Fruit fly (Drosophila melanogaster) whole organism: ENCODE measurements around the gene CG9222.

Experiments
- CG8478 ChIP-seq: fragments of >200 bp; optimal IDR thresholded peaks from 2 replicates; lab custom pipeline; 2018; ENCODE audit warnings: inconsistent platforms
- Dll ChIP-seq: fragments of >200 bp; optimal IDR thresholded peaks from 2 replicates; lab custom pipeline; 2017
- EcR ChIP-seq, 2 experiments: fragments of >200 bp; optimal IDR thresholded peaks; 2 replicates each; lab custom pipeline; 2017; ENCODE audit warnings: missing biosample characterization in 2 of 2, missing genetic modification characterization in 2 of 2, missing genetic modification reagents in 2 of 2
- pan ChIP-seq: fragments of >200 bp; optimal IDR thresholded peaks from 2 replicates; lab custom pipeline; 2017
- psq ChIP-seq: fragments of >200 bp; optimal IDR thresholded peaks from 2 replicates; lab custom pipeline; 2017
- usp ChIP-seq: fragments of >200 bp; optimal IDR thresholded peaks from 2 replicates; lab custom pipeline; 2017; ENCODE audit warnings: missing biosample characterization, missing genetic modification characterization, mixed read lengths

CG9222 gene

DNA sequence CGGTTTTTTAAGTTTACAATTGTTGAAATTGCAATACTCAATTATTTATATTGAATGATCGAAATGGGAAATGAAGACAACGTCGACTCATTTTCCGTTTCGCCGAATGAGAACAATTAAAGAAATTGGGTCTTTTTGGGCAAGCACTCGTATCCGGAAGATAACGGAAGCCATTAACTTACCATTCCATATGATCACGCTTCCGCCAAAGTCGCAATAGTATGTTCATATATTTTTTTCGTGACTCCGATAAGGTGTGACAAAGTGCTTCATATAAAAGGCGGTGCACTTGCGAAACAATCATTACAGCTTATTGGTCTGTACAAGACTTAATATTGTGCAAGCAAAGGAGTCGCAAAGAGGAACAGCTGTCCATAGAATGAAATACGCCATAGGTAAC, 20.8 kb downstream of the CG9222 start, which contains the start of gene Muc26B:
Gene Muc26B, plus strand, starts transcription at position 301 of the 400 bp plus-strand sequence.
- TF ChIP-seq CG8478 (lab: Kevin White, UChicago): no peak
- TF ChIP-seq psq: no peak
- TF ChIP-seq Dll: no peak
- no peak for TF ChIP-seq pan (lab: Kevin White, UChicago)
- no peak for TF ChIP-seq usp
- no peak for TF ChIP-seq EcR (GFP tag; optimal IDR thresholded peaks at IDR 0.05; lab: Kevin White, UChicago)

DNA sequence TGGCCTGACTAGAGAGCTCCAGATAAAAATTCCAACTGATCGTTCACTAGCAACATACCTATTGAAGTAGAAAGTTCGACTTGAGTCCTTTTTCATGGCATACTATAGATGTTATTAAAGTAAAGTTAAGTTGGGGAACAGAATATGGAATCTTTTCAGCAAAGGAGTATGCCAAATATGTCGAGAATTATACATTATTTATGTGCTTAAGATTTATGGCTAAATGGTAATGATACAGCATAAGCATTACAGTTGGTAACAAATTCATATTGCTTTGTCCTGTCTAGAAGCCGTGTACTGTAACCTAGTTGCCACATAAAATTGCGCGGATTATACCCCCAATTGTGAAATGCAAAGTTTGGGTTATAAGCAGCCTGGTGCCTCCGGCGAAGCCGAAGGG, 24.2 kb downstream of the CG9222 start, which contains the start of gene CG31639:
Gene CG31639, minus strand, starts transcription at position 101 of the 400 bp plus-strand sequence.
- TF ChIP-seq Dll: no peak
- no peak for TF ChIP-seq EcR (GFP tag; optimal IDR thresholded peaks at IDR 0.05; lab: Kevin White, UChicago)
- no peak for TF ChIP-seq pan (lab: Kevin White, UChicago)
- TF ChIP-seq psq: no peak
- no peak for TF ChIP-seq CG8478 (lab: Kevin White, UChicago)
- TF ChIP-seq usp: no peak

DNA sequence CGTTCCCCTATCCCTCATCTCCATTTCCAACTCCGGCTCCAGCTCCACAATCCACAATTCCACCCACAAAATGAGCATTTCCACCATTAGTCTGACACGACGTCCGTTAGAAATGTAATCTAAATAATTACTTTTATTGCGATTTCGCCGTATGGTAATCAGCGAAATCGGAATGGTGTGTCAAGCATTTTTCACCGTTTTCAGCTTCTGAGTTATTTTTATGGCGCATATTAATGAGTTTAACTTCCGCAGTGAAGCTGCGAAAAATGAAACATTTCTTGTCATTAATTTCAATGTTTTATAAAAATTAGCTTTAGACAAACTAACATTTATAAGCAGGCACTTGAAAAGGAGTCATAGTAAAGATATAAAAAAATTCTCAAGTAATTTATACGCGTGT, 29.3 kb downstream of the CG9222 start, which contains the start of gene CG13989:
Gene CG13989, plus strand, starts transcription at position 301 of the 400 bp plus-strand sequence.
- TF ChIP-seq usp: no peak
- no peak for TF ChIP-seq CG8478 (lab: Kevin White, UChicago)
- no peak for TF ChIP-seq psq
- TF ChIP-seq EcR (GFP tag; optimal IDR thresholded peaks at IDR 0.05; lab: Kevin White, UChicago): no peak
- TF ChIP-seq pan (lab: Kevin White, UChicago): no peak
- no peak for TF ChIP-seq Dll

DNA sequence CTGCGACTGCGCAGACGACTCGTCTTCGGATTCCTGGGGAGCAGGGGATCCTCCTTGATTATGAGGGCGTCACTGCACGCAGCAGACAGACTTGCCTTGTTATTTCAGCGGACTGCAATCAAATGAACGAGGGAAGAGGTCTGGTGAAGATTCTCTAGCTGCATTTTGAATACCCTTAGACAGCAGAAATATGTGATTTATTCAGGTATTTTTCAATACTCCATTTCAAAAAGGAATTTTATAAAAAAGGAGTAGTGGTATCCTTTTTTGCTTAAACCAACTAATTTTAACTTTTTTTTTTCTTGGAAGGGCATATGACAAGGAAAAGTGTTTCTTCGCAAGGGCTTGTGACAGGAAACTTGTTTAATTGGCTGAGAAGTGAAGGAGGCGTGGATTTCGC, 34.9 kb downstream of the CG9222 start:
- TF ChIP-seq EcR (GFP tag; optimal IDR thresholded peaks at IDR 0.05; lab: Kevin White, UChicago) (no peak), CG8478 (lab: Kevin White, UChicago) (no peak), Dll (no peak), psq (no peak), usp (no peak), pan (lab: Kevin White, UChicago) (no peak)

DNA sequence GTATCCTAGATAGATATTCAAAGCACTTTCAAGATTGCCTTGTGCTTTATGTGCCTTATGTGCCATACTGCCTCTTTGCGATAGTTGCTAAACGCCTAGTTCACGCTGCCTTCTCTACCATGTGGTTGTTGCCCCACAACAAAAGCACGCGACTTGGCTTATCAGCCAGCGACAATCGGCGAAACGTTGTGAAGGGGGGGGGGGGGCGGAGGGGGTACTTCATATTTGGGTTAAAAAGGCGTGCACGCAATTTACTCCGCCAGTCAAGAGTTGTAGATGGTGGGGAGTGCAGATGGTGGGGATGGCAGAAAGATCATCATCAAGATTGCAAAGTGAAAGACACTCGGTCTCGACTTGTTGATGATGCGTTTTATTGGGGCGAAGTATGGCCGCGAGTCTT, 38.3 kb downstream of the CG9222 start:
- TF ChIP-seq CG8478 (lab: Kevin White, UChicago): no peak
- TF ChIP-seq usp: no peak
- no peak for TF ChIP-seq EcR (GFP tag; optimal IDR thresholded peaks at IDR 0.05; lab: Kevin White, UChicago)
- TF ChIP-seq Dll: no peak
- no peak for TF ChIP-seq pan (lab: Kevin White, UChicago)
- no peak for TF ChIP-seq psq

DNA sequence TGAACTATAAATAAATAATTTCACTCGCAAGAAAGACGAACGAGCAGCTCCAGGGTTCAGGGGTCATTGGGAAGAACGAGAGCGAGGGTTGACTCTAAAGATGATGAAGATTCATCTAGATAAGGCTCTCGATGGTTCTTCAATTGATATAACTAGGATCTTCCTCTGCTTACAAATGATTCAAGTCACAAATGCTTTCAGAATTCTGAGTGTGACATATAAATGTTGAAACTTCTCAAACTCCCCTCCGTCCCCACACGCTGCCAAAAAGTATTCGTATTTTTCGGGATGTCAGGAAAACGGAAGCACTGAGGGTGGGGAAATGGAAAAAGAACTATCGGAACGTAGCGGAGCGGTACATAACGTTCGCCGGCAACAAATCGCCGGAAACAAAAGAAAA, 40.3 kb downstream of the CG9222 start:
- TF ChIP-seq CG8478 (lab: Kevin White, UChicago) (no peak), usp (no peak), psq (no peak), EcR (GFP tag; optimal IDR thresholded peaks at IDR 0.05; lab: Kevin White, UChicago) (no peak), pan (lab: Kevin White, UChicago) (no peak), Dll (no peak)

DNA sequence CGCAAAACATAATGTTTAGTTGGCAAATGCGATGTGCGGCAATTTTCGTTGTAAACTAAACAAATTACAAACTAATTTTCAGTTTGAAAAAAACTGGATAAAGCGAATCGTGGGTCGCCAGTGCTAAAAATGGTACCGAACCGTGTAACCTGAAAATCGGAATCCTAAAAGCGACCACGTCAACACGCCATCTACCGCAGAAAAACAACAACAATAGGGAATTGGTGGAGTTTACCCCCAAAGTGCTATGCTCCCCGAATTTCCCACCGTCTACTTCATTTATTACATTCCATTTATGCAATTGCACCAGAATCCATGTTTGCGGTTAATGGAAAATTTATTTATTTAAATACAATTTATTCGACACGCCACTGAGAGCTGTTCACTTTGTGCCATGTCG, 42.2 kb downstream of the CG9222 start:
- TF ChIP-seq CG8478 (lab: Kevin White, UChicago) (no peak), Dll (no peak), EcR (GFP tag; optimal IDR thresholded peaks at IDR 0.05; lab: Kevin White, UChicago) (no peak), psq (no peak), usp (no peak), pan (lab: Kevin White, UChicago) (no peak)

DNA sequence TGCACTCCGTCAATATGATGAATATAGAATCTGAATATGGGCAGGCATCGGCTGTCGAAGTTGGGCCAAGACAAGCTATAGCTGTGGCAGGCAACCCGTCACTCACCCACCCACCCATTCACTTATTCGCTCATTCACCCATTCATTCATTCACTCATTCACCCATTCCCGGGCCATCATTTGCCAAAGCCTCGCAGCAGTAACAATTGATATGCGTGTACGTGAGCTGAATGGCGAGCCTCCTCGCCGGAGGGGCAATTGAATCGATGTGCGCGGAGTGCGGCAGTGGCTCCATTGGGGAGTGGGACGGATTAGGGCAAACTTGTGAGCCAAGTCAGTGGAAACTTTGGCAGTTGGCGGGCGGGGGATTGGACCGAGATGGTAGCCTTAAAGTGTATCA, 45.6 kb downstream of the CG9222 start:
- TF ChIP-seq pan (lab: Kevin White, UChicago): no peak
- no peak for TF ChIP-seq EcR (GFP tag; optimal IDR thresholded peaks at IDR 0.05; lab: Kevin White, UChicago)
- no peak for TF ChIP-seq Dll
- TF ChIP-seq psq: no peak
- no peak for TF ChIP-seq usp
- no peak for TF ChIP-seq CG8478 (lab: Kevin White, UChicago)

DNA sequence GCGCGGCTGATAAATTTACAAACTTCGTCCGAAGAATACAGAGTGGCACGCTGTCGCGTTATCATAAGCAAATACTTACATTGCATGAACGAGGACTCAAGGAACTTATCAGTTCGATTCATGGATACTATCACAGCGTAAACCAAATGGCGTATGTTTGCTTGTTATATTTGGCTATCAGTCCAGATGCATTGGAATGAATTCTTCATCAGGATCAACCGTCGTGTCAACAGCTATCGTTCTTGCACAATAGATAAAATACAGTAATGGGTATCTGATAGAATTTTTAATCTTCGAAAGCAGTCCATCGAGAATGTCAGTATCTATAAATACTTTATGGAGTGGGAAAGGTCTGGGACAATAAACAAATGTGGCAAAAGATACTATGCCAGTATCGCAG, 46.3 kb downstream of the CG9222 start:
- TF ChIP-seq CG8478 (lab: Kevin White, UChicago) (no peak), pan (lab: Kevin White, UChicago) (no peak), EcR (GFP tag; optimal IDR thresholded peaks at IDR 0.05; lab: Kevin White, UChicago) (no peak), Dll (no peak), psq (no peak), usp (no peak)

DNA sequence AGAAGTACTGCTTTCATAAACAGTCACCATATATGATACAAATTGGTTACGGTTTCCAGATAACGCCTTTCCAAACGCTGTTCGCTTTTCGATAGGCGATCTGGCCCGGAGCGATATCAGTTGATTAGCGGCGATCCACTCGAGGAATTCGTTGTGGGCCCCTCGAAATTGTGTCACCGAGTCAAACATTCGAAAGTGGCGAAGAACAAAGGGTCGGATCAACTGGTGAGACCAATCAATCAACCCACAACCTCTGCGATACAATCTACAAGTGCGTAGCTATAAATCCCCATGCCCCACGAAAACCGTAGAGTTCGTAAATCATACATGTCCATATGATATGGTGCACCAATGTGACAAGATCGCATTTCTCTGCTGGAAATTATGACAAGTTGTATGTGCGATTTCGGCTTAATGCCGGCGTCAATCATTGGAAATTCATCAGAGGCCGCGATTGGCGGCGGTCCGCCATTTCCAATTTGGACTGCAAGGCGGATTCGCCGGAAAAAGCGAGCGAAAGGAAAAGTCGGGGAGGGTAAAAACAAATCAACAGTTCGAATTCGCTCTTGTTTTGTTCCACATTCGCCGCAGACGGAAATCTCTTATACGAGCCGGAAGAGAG, 47.4 kb downstream of the CG9222 start:
- TF ChIP-seq CG8478 (lab: Kevin White, UChicago) (no peak), EcR (GFP tag; optimal IDR thresholded peaks at IDR 0.05; lab: Kevin White, UChicago) (no peak), usp (no peak), psq (no peak), pan (lab: Kevin White, UChicago) (no peak), Dll (no peak)

DNA sequence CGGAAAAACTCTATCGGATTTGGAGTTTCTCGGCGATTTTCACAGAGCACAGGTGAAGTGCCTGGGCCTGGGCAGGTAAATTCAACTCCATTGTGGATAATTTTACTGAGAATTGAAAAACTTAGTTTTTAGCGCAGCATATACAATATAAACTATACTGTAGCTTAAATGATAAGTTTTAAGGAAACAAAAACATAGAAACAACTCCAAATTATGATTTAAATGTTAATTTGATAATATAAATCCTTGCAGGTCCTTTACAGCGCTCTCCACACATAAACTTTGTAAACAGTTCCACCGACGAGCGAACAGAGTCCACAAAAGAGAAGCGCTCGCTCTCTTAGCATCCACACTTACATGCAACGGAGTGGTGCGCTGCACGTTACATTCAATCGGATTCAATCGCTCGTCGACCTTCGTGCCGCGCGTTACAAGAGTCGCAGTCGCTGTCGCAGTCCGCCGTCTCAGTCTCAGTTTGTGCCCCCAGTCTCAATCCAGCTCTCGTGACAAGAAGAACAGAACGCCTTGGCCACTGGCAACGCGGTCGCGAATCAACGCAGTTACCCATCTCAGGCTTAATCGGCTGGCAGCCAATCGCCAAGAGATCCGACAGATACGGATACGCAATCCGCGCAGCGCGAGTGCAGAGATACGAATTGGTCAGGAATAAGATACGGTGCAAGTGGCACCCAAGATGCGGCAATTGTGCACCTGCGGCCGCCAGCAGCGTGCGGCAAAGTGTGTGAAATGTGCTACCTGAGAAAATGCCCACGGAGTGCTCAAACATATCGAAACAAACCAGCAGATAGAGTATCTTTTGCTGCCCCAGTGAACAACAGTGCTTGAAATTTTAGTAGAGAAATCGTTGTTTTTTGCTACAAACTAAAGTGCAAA, 48.2 kb downstream of the CG9222 start, which contains the start of gene smal:
Gene smal, plus strand, starts transcription at position 394 of the 894 bp plus-strand sequence.
- TF ChIP-seq pan (lab: Kevin White, UChicago) (no peak), Dll (peak; percentile 3), CG8478 (lab: Kevin White, UChicago) (no peak)

DNA sequence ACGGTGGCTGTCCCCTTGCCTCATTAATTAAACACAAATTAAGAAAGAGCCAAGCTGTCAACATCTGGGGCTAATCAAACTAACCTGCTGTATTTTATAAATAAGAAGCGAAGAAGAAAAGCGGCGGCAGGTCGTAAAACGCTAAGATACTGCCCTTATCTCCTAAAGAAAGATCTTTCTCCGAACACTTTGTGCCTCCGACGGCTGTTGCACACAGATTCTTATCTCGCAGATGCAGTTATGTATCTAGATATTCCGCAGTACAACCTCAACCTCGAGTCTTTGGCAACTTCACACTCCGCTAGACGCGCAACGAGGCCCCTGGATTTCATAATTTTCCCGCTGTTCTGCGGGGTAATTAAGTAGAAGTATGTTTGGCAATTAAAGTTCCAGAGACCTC, 49.2 kb downstream of the CG9222 start:
- TF ChIP-seq pan (lab: Kevin White, UChicago): no peak
- TF ChIP-seq psq: no peak
- no peak for TF ChIP-seq Dll
- TF ChIP-seq CG8478 (lab: Kevin White, UChicago): no peak
- no peak for TF ChIP-seq EcR (GFP tag; optimal IDR thresholded peaks at IDR 0.05; lab: Kevin White, UChicago)
- no peak for TF ChIP-seq usp
